Fruit fly (Drosophila melanogaster): ENCODE results near the gene CG4119.

Gene CG4119

DNA sequence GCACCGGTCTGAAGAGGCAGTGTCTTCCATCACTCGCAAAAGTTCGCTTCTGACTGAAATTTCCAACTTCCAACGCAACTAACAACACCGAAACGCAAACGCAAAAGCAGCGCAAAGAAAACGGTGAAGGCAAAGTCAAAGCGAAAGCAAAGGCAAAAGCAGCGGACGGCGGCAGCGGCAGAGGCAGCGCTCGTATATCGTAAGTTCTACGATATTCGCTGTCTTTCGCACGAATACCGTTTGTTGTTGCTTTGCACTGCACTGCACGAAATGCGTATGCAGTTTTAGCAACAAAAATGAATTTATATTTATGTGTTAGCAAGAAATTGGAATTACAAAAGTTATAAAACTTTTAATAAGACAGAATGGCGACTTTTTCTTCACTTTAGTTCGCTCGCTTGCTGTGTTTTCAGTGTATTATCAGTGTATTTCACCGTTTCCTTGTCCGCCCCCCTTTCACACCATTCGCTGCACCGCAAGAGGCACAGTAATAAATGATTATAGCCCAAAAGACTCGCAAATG lies 17.4 kb upstream of the CG4119 start, which contains the start of gene OtopLa (continued):
- TF ChIP-seq chif (GFP tag; optimal IDR thresholded peaks at IDR 0.05), result peak; percentile 83 to 88
- peak; percentile 83 for TF ChIP-seq pum (GFP tag; optimal IDR thresholded peaks at IDR 0.05)
- TF ChIP-seq CG17385 (GFP tag; optimal IDR thresholded peaks at IDR 0.05), result peak; percentile 79
- TF ChIP-seq D19B (GFP tag; optimal IDR thresholded peaks at IDR 0.05), result peak; percentile 55
- TF ChIP-seq usp (GFP tag; optimal IDR thresholded peaks at IDR 0.05), result no peak
- TF ChIP-seq CG33213 (GFP tag; optimal IDR thresholded peaks at IDR 0.05), result peak; percentile 65
- TF ChIP-seq fru (optimal IDR thresholded peaks at IDR 0.05), result no peak
- TF ChIP-seq CG16779 (GFP tag; IDR thresholded peaks at IDR 0.05), result peak; percentile 62; the same call in 1 of the 2 replicates
- peak; percentile 69 for TF ChIP-seq CG4854 (GFP tag; optimal IDR thresholded peaks at IDR 0.05)
- peak; percentile 85 for TF ChIP-seq stc (GFP tag; IDR thresholded peaks at IDR 0.05)
- peak; percentile 83 for TF ChIP-seq seq (GFP tag; IDR thresholded peaks at IDR 0.05)
- peak; percentile 69 for TF ChIP-seq cwo (GFP tag; optimal IDR thresholded peaks at IDR 0.05)
- TF ChIP-seq pros (GFP tag; optimal IDR thresholded peaks at IDR 0.05), result no peak
- peak; percentile 85 for TF ChIP-seq CG30403 (GFP tag; optimal IDR thresholded peaks at IDR 0.05)
- peak; percentile 78 for TF ChIP-seq Abd-B (GFP tag; optimal IDR thresholded peaks at IDR 0.05)
- peak; percentile 84 for TF ChIP-seq bab2 (GFP tag; optimal IDR thresholded peaks at IDR 0.05)
- peak; percentile 84 for TF ChIP-seq CG5953 (GFP tag; IDR thresholded peaks at IDR 0.05)
- peak; percentile 56 for TF ChIP-seq run (tag; optimal IDR thresholded peaks at IDR 0.05)
- TF ChIP-seq abd-A (tag; optimal IDR thresholded peaks at IDR 0.05), result no peak
- TF ChIP-seq CG12942 (GFP tag; optimal IDR thresholded peaks at IDR 0.05), result peak; percentile 65
- TF ChIP-seq CG1647 (GFP tag; optimal IDR thresholded peaks at IDR 0.05), result peak; percentile 53
- TF ChIP-seq hbn (GFP tag; IDR thresholded peaks at IDR 0.05; ENCODE audit: partially characterized antibody), result no peak
- TF ChIP-seq Mrtf (GFP tag; IDR thresholded peaks at IDR 0.05), result peak; percentile 73
- TF ChIP-seq CG4424 (GFP tag; optimal IDR thresholded peaks at IDR 0.05), result peak; percentile 84
- TF ChIP-seq disco-r (GFP tag; optimal IDR thresholded peaks at IDR 0.05), result peak; percentile 43
- TF ChIP-seq CG3281 (GFP tag; optimal IDR thresholded peaks at IDR 0.05), result peak; percentile 79
- TF ChIP-seq CG11093 (GFP tag; IDR thresholded peaks at IDR 0.05), result peak; percentile 76
- peak; percentile 78 for TF ChIP-seq CG1529 (GFP tag; optimal IDR thresholded peaks at IDR 0.05)
- peak; percentile 50 for TF ChIP-seq CG10431 (GFP tag; optimal IDR thresholded peaks at IDR 0.05)
- peak; percentile 18 for TF ChIP-seq CG9876 (GFP tag; optimal IDR thresholded peaks at IDR 0.05)
- peak; percentile 89 for TF ChIP-seq CG6689 (GFP tag; IDR thresholded peaks at IDR 0.05)
- TF ChIP-seq dysf (GFP tag; IDR thresholded peaks at IDR 0.05), result peak; percentile 87
- TF ChIP-seq CG1233 (GFP tag; optimal IDR thresholded peaks at IDR 0.05), result peak; percentile 75
- peak; percentile 58 for TF ChIP-seq Hmx (GFP tag; optimal IDR thresholded peaks at IDR 0.05)
- peak; percentile 86 for TF ChIP-seq CG2678 (tag; optimal IDR thresholded peaks at IDR 0.05)
- peak; percentile 73 for TF ChIP-seq CG17802 (tag; optimal IDR thresholded peaks at IDR 0.05)
- no peak for TF ChIP-seq Dfd (GFP tag; optimal IDR thresholded peaks at IDR 0.05)
- TF ChIP-seq Xrp1 (GFP tag; IDR thresholded peaks at IDR 0.05), result peak; percentile 92
- TF ChIP-seq dan (GFP tag; IDR thresholded peaks at IDR 0.05), result peak; percentile 28; the same call in 1 of the 2 replicates
- TF ChIP-seq CG12299 (tag; optimal IDR thresholded peaks at IDR 0.05), result peak; percentile 71
- TF ChIP-seq CG17912 (GFP tag; optimal IDR thresholded peaks at IDR 0.05), result no peak
- peak; percentile 64 for TF ChIP-seq ap (GFP tag; IDR thresholded peaks at IDR 0.05)
- peak; percentile 84 for TF ChIP-seq lilli (GFP tag; optimal IDR thresholded peaks at IDR 0.05)
- TF ChIP-seq ash1 (GFP tag; optimal IDR thresholded peaks at IDR 0.05), result no peak
- peak; percentile 46 for TF ChIP-seq sd (tag; optimal IDR thresholded peaks at IDR 0.05)
- TF ChIP-seq Fer3 (tag; optimal IDR thresholded peaks at IDR 0.05), result peak; percentile 70
- peak; percentile 75 for TF ChIP-seq CG8924 (tag; optimal IDR thresholded peaks at IDR 0.05)
- TF ChIP-seq CG11398 (GFP tag; optimal IDR thresholded peaks at IDR 0.05), result peak; percentile 45
- TF ChIP-seq CG7745 (tag; optimal IDR thresholded peaks at IDR 0.05), result no peak
- peak; percentile 52 for TF ChIP-seq CG12744 (GFP tag; optimal IDR thresholded peaks at IDR 0.05)
- peak; percentile 52 for TF ChIP-seq dati (GFP tag; IDR thresholded peaks at IDR 0.05)
- TF ChIP-seq Tbp (GFP tag; optimal IDR thresholded peaks at IDR 0.05), result no peak

Measured in whole organism, embryonic.